Worm (Caenorhabditis elegans): ENCODE results near the gene F28C6.10.

DNA sequence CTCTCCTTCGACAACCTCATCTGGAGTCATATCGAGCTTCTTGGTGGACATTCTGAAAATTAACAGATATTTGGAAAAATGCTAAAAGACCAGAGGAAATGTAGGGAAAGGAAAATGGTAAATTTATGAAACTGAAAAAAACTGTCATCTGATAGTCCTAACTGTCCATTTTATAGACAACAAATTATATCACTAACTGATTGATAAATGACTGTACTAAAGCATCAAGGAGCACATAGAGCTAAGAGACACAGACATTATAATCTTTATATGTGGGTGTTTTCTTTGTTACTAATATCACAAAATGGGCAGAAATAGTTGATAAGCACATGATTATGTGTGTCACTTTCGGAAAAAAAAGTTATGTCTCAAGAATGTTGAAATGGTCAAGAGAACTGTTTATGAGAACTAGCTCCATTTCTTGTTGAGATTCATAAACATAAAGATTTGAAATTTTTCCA lies 40.9 kb upstream of the F28C6.10 start, which contains the start of gene F54C9.3:
- TF ChIP-seq ets-5 (GFP tag; IDR thresholded peaks at IDR 0.05) = no peak
- TF ChIP-seq pqm-1 (tag; optimal IDR thresholded peaks at IDR 0.05) = peak; percentile 57
- TF ChIP-seq lin-15B (tag; optimal IDR thresholded peaks at IDR 0.05) = no peak
- no peak for TF ChIP-seq ceh-63 (GFP tag; optimal IDR thresholded peaks at IDR 0.05)
- TF ChIP-seq efl-3 (GFP tag; optimal IDR thresholded peaks at IDR 0.05) = no peak
